Worm (Caenorhabditis elegans): Measurements from ENCODE around the gene nhr-134.

- TF ChIP-seq ama-1 (optimal IDR thresholded peaks at IDR 0.05) (no peak), mdl-1 (tag; optimal IDR thresholded peaks at IDR 0.05) (no peak), nhr-28 (tag; optimal IDR thresholded peaks at IDR 0.05) (no peak), nhr-20 (tag; optimal IDR thresholded peaks at IDR 0.05) (no peak), unc-130 (tag; optimal IDR thresholded peaks at IDR 0.05) (no peak), ces-1 (GFP tag; optimal IDR thresholded peaks at IDR 0.05) (no peak), tbx-2 (tag; optimal IDR thresholded peaks at IDR 0.05) (no peak), lin-13 (GFP tag; optimal IDR thresholded peaks at IDR 0.05) (no peak)
These were observed 47.9 kb upstream of the nhr-134 start, which contains the start of gene cyp-33C2 for ce11 chrV:2183162-2183561.
